Worm (Caenorhabditis elegans) whole organism, L4 larva: Measurements from ENCODE around the gene oac-53.
A peak's percentile ranks its signal among the peaks of the same experiment; 100 is the strongest.

ENCODE experiments used
- D1046.2 ChIP-seq: fragments of 200-800 bp; sonication (Bioruptor generic); IDR thresholded peaks from 2 replicates; pipeline ENCODE4 v1.3.6; 2022; ENCODE audit warnings: missing genetic modification characterization, missing compliant biosample characterization
- F10B5.3 ChIP-seq: sonication (generic microtip); optimal IDR thresholded peaks from 2 replicates; lab custom pipeline; 2016; ENCODE audit warnings: mild to moderate bottlenecking, missing genetic modification characterization, missing compliant biosample characterization
- F37D6.2 ChIP-seq: sonication (generic microtip); optimal IDR thresholded peaks from 2 replicates; lab custom pipeline; 2016; ENCODE audit warnings: mild to moderate bottlenecking, missing genetic modification characterization, missing compliant biosample characterization
- F44E2.7 ChIP-seq: fragments of 200-800 bp; sonication (Bioruptor generic); IDR thresholded peaks from 2 replicates; pipeline ENCODE4 v2.1.2; 2022; ENCODE audit warnings: missing genetic modification characterization, missing compliant biosample characterization
- F49E8.2 ChIP-seq: sonication (generic microtip); optimal IDR thresholded peaks from 2 replicates; lab custom pipeline; 2016; ENCODE audit warnings: missing compliant biosample characterization, mild to moderate bottlenecking, missing genetic modification characterization, borderline replicate concordance
- T20F7.1 ChIP-seq: fragments of 200-800 bp; sonication (Bioruptor generic); optimal IDR thresholded peaks from 2 replicates; lab custom pipeline; 2018; ENCODE audit warnings: mild to moderate bottlenecking, missing genetic modification characterization, missing compliant biosample characterization
- Y48G9A.11 ChIP-seq: fragments of 200-800 bp; sonication (Bioruptor generic); IDR thresholded peaks from 2 replicates; pipeline ENCODE4 v1.3.6; 2022; ENCODE audit warnings: missing genetic modification reagents, missing genetic modification characterization, missing compliant biosample characterization
- Y5F2A.4 ChIP-seq: fragments of 200-800 bp; sonication (Bioruptor generic); optimal IDR thresholded peaks from 2 replicates; lab custom pipeline; 2018; ENCODE audit warnings: mild to moderate bottlenecking, missing genetic modification characterization, missing compliant biosample characterization
- aly-2 ChIP-seq: sonication (generic microtip); optimal IDR thresholded peaks from 2 replicates; lab custom pipeline; 2018; ENCODE audit warnings: missing biosample characterization, missing genetic modification characterization
- ceh-32 ChIP-seq: sonication (generic microtip); optimal IDR thresholded peaks from 2 replicates; lab custom pipeline; 2016; ENCODE audit warnings: mild to moderate bottlenecking, missing genetic modification characterization, missing compliant biosample characterization; ENCODE audit not compliant: poor library complexity
- cey-2 ChIP-seq: sonication (generic microtip); optimal IDR thresholded peaks from 3 replicates; lab custom pipeline; 2017; ENCODE audit warnings: missing genetic modification characterization, mild to moderate bottlenecking, missing compliant biosample characterization, antibody characterized with exemption, borderline replicate concordance; ENCODE audit not compliant: insufficient read depth
- ctbp-1 ChIP-seq: fragments of 200-800 bp; sonication (Bioruptor generic); IDR thresholded peaks from 2 replicates; pipeline ENCODE4 v1.3.6; 2022; ENCODE audit warnings: missing genetic modification reagents, missing genetic modification characterization, missing compliant biosample characterization
- daf-16 ChIP-seq, 3 experiments: sonication (generic microtip); optimal IDR thresholded peaks; 2 replicates each; lab custom pipeline; 2016 to 2017; ENCODE audit warnings: missing genetic modification characterization in 3 of 3, missing genetic modification reagents in 3 of 3, mild to moderate bottlenecking in 2 of 3, missing compliant biosample characterization in 2 of 3, missing biosample characterization in 1 of 3, moderate library complexity in 1 of 3
- daf-19 ChIP-seq: fragments of 200-800 bp; sonication (Bioruptor generic); conservative IDR thresholded peaks from 2 replicates; pipeline ENCODE4 v1.3.6; 2022; ENCODE audit warnings: missing genetic modification characterization, missing compliant biosample characterization
- dmd-6 ChIP-seq: fragments of 200-800 bp; sonication (Bioruptor generic); IDR thresholded peaks from 2 replicates; pipeline ENCODE4 v1.3.6; 2022; ENCODE audit warnings: missing genetic modification reagents, missing genetic modification characterization, missing compliant biosample characterization
- dmd-9 ChIP-seq: fragments of 200-800 bp; sonication (Bioruptor generic); IDR thresholded peaks from 2 replicates; pipeline ENCODE4 v1.3.6; 2022; ENCODE audit warnings: missing genetic modification reagents, missing genetic modification characterization, missing compliant biosample characterization
- duxl-1 ChIP-seq: sonication (generic microtip); optimal IDR thresholded peaks from 2 replicates; lab custom pipeline; 2016; ENCODE audit warnings: mild to moderate bottlenecking, missing genetic modification characterization, moderate library complexity, missing compliant biosample characterization; ENCODE audit not compliant: poor library complexity
- dve-1 ChIP-seq: sonication (generic microtip); optimal IDR thresholded peaks from 2 replicates; lab custom pipeline; 2017; ENCODE audit warnings: antibody characterized with exemption, mild to moderate bottlenecking, missing genetic modification characterization, missing compliant biosample characterization; ENCODE audit not compliant: insufficient read depth
- egl-43 ChIP-seq: fragments of 200-800 bp; sonication (Bioruptor generic); IDR thresholded peaks from 2 replicates; pipeline ENCODE4 v1.3.6; 2022; ENCODE audit warnings: missing genetic modification reagents, missing genetic modification characterization, missing compliant biosample characterization
- hlh-30 ChIP-seq: sonication (generic microtip); optimal IDR thresholded peaks from 2 replicates; lab custom pipeline; 2017; ENCODE audit warnings: antibody characterized with exemption, mild to moderate bottlenecking, missing genetic modification characterization, missing compliant biosample characterization; ENCODE audit not compliant: insufficient read depth
- hmg-1.1 ChIP-seq: fragments of 200-800 bp; sonication (Bioruptor generic); IDR thresholded peaks from 2 replicates; pipeline ENCODE4 v1.3.6; 2022; ENCODE audit warnings: missing genetic modification reagents, missing genetic modification characterization, missing compliant biosample characterization
- jun-1 ChIP-seq: fragments of 150-350 bp; optimal IDR thresholded peaks from 2 replicates; lab custom pipeline; 2014; ENCODE audit warnings: missing biosample characterization, missing genetic modification reagents, missing genetic modification characterization
- lim-7 ChIP-seq: fragments of 200-800 bp; sonication (Bioruptor generic); IDR thresholded peaks from 2 replicates; pipeline ENCODE4 v1.3.6; 2022; ENCODE audit warnings: missing genetic modification characterization, missing compliant biosample characterization
- lin-15B ChIP-seq: fragments of 150-350 bp; sonication (generic microtip); optimal IDR thresholded peaks from 3 replicates; lab custom pipeline; 2014; ENCODE audit warnings: missing biosample characterization, missing genetic modification characterization
- lin-29 ChIP-seq: fragments of 200-800 bp; sonication (Bioruptor generic); IDR thresholded peaks from 2 replicates; pipeline ENCODE4 v1.3.6; 2022; ENCODE audit warnings: missing genetic modification reagents, missing genetic modification characterization, missing compliant biosample characterization
- lin-38 ChIP-seq: fragments of 200-800 bp; sonication (Bioruptor generic); IDR thresholded peaks from 2 replicates; pipeline ENCODE4 v1.3.6; 2022; ENCODE audit warnings: missing genetic modification reagents, missing genetic modification characterization, missing compliant biosample characterization
- lin-39 ChIP-seq: fragments of 150-350 bp; optimal IDR thresholded peaks from 2 replicates; lab custom pipeline; 2014; ENCODE audit warnings: missing biosample characterization, missing genetic modification reagents, missing genetic modification characterization
- madf-5 ChIP-seq, 2 experiments: fragments of 200-800 bp; sonication (Bioruptor generic); IDR thresholded peaks; 2 replicates each; pipeline ENCODE4 v1.3.6; 2022; ENCODE audit warnings: missing compliant biosample characterization in 2 of 2, missing genetic modification characterization in 2 of 2
- madf-9 ChIP-seq: fragments of 200-800 bp; sonication (Bioruptor generic); conservative IDR thresholded peaks from 2 replicates; pipeline ENCODE4 v1.3.6; 2022; ENCODE audit warnings: missing genetic modification reagents, missing genetic modification characterization, missing compliant biosample characterization
- mdt-29 ChIP-seq: fragments of 200-800 bp; sonication (Bioruptor generic); IDR thresholded peaks from 2 replicates; pipeline ENCODE4 v1.3.6; 2022; ENCODE audit warnings: missing genetic modification reagents, missing genetic modification characterization, missing compliant biosample characterization
- mep-1 ChIP-seq: fragments of 150-350 bp; sonication (generic microtip); optimal IDR thresholded peaks from 3 replicates; lab custom pipeline; 2014; ENCODE audit warnings: missing biosample characterization, missing genetic modification characterization
- mxl-2 ChIP-seq: fragments of 200-800 bp; sonication (Bioruptor generic); conservative IDR thresholded peaks from 2 replicates; pipeline ENCODE4 v1.3.6; 2022; ENCODE audit warnings: missing genetic modification reagents, missing genetic modification characterization, missing compliant biosample characterization
- nhr-10 ChIP-seq: fragments of 150-350 bp; optimal IDR thresholded peaks from 2 replicates; lab custom pipeline; 2014; ENCODE audit warnings: missing biosample characterization, missing genetic modification characterization
- nhr-11 ChIP-seq: fragments of 150-350 bp; optimal IDR thresholded peaks from 2 replicates; lab custom pipeline; 2014; ENCODE audit warnings: missing biosample characterization, missing genetic modification characterization
- nhr-237 ChIP-seq: sonication (generic microtip); optimal IDR thresholded peaks from 2 replicates; lab custom pipeline; 2017; ENCODE audit warnings: missing biosample characterization, missing genetic modification characterization
- nhr-28 ChIP-seq: fragments of 150-350 bp; optimal IDR thresholded peaks from 2 replicates; lab custom pipeline; 2014; ENCODE audit warnings: missing biosample characterization, missing genetic modification characterization
- nhr-41 ChIP-seq: fragments of 200-800 bp; sonication (Bioruptor generic); IDR thresholded peaks from 2 replicates; pipeline ENCODE4 v1.3.6; 2022; ENCODE audit warnings: missing genetic modification reagents, missing genetic modification characterization, missing compliant biosample characterization
- nhr-48 ChIP-seq: sonication (generic microtip); optimal IDR thresholded peaks from 2 replicates; lab custom pipeline; 2016; ENCODE audit warnings: mild to moderate bottlenecking, missing genetic modification characterization, missing compliant biosample characterization
- pha-4 ChIP-seq, 2 experiments: fragments of 150-350 bp in 1 of 2; fragments of 200-800 bp in 1 of 2; sonication (Bioruptor generic) in 1 of 2; IDR thresholded peaks in 1 of 2; optimal IDR thresholded peaks in 1 of 2; 2 replicates each; pipeline versions ENCODE4 v1.3.6 to Lab custom; 2014 to 2022; ENCODE audit warnings: missing genetic modification characterization in 2 of 2, missing genetic modification reagents in 2 of 2, missing biosample characterization in 1 of 2, missing compliant biosample characterization in 1 of 2
- sdz-12 ChIP-seq: fragments of 200-800 bp; sonication (Bioruptor generic); optimal IDR thresholded peaks from 2 replicates; lab custom pipeline; 2018; ENCODE audit warnings: mild to moderate bottlenecking, missing genetic modification characterization, missing compliant biosample characterization
- snpc-1.2 ChIP-seq: fragments of 200-800 bp; sonication (Bioruptor generic); IDR thresholded peaks from 2 replicates; pipeline ENCODE4 v1.3.6; 2022; ENCODE audit warnings: missing genetic modification reagents, missing genetic modification characterization, missing compliant biosample characterization
- spr-1 ChIP-seq: sonication (generic microtip); optimal IDR thresholded peaks from 2 replicates; lab custom pipeline; 2016; ENCODE audit warnings: mild to moderate bottlenecking, missing genetic modification characterization, missing compliant biosample characterization
- spr-3 ChIP-seq: fragments of 200-800 bp; sonication (Bioruptor generic); optimal IDR thresholded peaks from 2 replicates; lab custom pipeline; 2018; ENCODE audit warnings: mild to moderate bottlenecking, missing genetic modification characterization, missing compliant biosample characterization
- vab-7 ChIP-seq: fragments of 200-800 bp; sonication (Bioruptor generic); IDR thresholded peaks from 2 replicates; pipeline ENCODE4 v1.3.6; 2022; ENCODE audit warnings: missing genetic modification reagents, missing genetic modification characterization, missing compliant biosample characterization
- zag-1 ChIP-seq: fragments of 150-350 bp; optimal IDR thresholded peaks from 2 replicates; lab custom pipeline; 2014; ENCODE audit warnings: missing biosample characterization, missing genetic modification characterization
- zfp-2 ChIP-seq: sonication (generic microtip); optimal IDR thresholded peaks from 2 replicates; lab custom pipeline; 2016; ENCODE audit warnings: mild to moderate bottlenecking, missing genetic modification characterization, missing compliant biosample characterization
- zip-11 ChIP-seq: fragments of 200-800 bp; sonication (Bioruptor generic); IDR thresholded peaks from 2 replicates; pipeline ENCODE4 v1.3.6; 2022; ENCODE audit warnings: missing genetic modification characterization, missing compliant biosample characterization

The oac-53 gene

ce11 chrV:16591992-16592798 is 35.6 kb downstream of the oac-53 start, which contains the start of gene srh-269 (continued):
- TF ChIP-seq lin-29 (GFP tag; lab: Robert Waterston, UW) (peak; percentile 57), daf-16 (GFP tag; optimal IDR thresholded peaks at IDR 0.05; lab: Kevin White, UChicago) (peak; percentile 54 to 79), daf-16 (tag; optimal IDR thresholded peaks at IDR 0.05; lab: Kevin White, UChicago) (peak; percentile 81), nhr-237 (no peak), nhr-10 (no peak), Y48G9A.11 (GFP tag; lab: Robert Waterston, UW) (peak; percentile 78), dmd-6 (GFP tag; lab: Robert Waterston, UW) (peak; percentile 69), aly-2 (tag; lab: Kevin White, UChicago) (no peak), zfp-2 (tag; lab: Kevin White, UChicago) (no peak), nhr-11 (peak; percentile 69), mdt-29 (GFP tag; lab: Robert Waterston, UW) (peak; percentile 90), Y5F2A.4 (GFP tag; lab: Kevin White, UChicago) (peak; percentile 66), cey-2 (tag; lab: Kevin White, UChicago) (no peak), nhr-41 (GFP tag; lab: Robert Waterston, UW) (peak; percentile 81), madf-9 (GFP tag; lab: Robert Waterston, UW) (peak; percentile 89), zip-11 (GFP tag; lab: Robert Waterston, UW) (no peak; the same call in 1 of the 2 replicates), F37D6.2 (tag; lab: Kevin White, UChicago) (no peak), F49E8.2 (tag; lab: Kevin White, UChicago) (peak; percentile 41), duxl-1 (tag; lab: Kevin White, UChicago) (peak; percentile 84), daf-19 (GFP tag; lab: Robert Waterston, UW) (peak; percentile 86; the same call in 1 of the 2 replicates), sdz-12 (GFP tag; lab: Kevin White, UChicago) (peak; percentile 86), spr-1 (tag; lab: Kevin White, UChicago) (peak; percentile 75), vab-7 (GFP tag; lab: Robert Waterston, UW) (peak; percentile 96), lin-38 (no peak), dve-1 (tag; lab: Kevin White, UChicago) (peak; percentile 83), hlh-30 (tag; lab: Kevin White, UChicago) (peak; percentile 17), mep-1 (peak; percentile 34), snpc-1.2 (peak; percentile 88), ctbp-1 (GFP tag; lab: Robert Waterston, UW) (peak; percentile 80), zag-1 (tag; lab: Kevin White, UChicago) (no peak), D1046.2 (GFP tag; lab: Robert Waterston, UW) (peak; percentile 87), lim-7 (GFP tag; lab: Robert Waterston, UW) (peak; percentile 93), egl-43 (peak; percentile 96), madf-5 (GFP tag; IDR thresholded peaks at IDR 0.05; lab: Robert Waterston, UW) (peak; percentile 62 to 75; a peak in 1 of 4 replicates), T20F7.1 (peak; percentile 50), ceh-32 (tag; lab: Kevin White, UChicago) (no peak), lin-15B (tag; lab: Kevin White, UChicago) (no peak), spr-3 (GFP tag; lab: Kevin White, UChicago) (peak; percentile 69), mxl-2 (GFP tag; lab: Robert Waterston, UW) (no peak), F44E2.7 (GFP tag; lab: Robert Waterston, UW) (peak; percentile 74; the same call in 1 of the 2 replicates), jun-1 (tag; lab: Kevin White, UChicago) (peak; percentile 33), nhr-28 (peak; percentile 38), F10B5.3 (tag; lab: Kevin White, UChicago) (peak; percentile 8), dmd-9 (peak; percentile 61; the same call in 1 of the 2 replicates), pha-4 (GFP tag; IDR thresholded peaks at IDR 0.05; lab: Robert Waterston, UW) (peak; percentile 89), pha-4 (tag; optimal IDR thresholded peaks at IDR 0.05; lab: Kevin White, UChicago) (no peak), nhr-48 (tag; lab: Kevin White, UChicago) (peak; percentile 55), lin-39 (tag; lab: Kevin White, UChicago) (no peak), hmg-1.1 (GFP tag; lab: Robert Waterston, UW) (peak; percentile 81)
